Worm (Caenorhabditis elegans) whole organism, young adult: ENCODE data around the gene dmd-8.

ENCODE experiments used
- B0019.2 ChIP-seq: fragments of 200-800 bp; sonication (Bioruptor generic); conservative IDR thresholded peaks from 2 replicates; pipeline ENCODE4 v1.3.6; 2022; ENCODE audit warnings: missing genetic modification reagents, missing genetic modification characterization, missing compliant biosample characterization
- B0261.1 ChIP-seq: sonication (generic microtip); optimal IDR thresholded peaks from 2 replicates; lab custom pipeline; 2016; ENCODE audit warnings: mild to moderate bottlenecking, missing genetic modification characterization, moderate library complexity, missing compliant biosample characterization
- C06A6.2 ChIP-seq: fragments of 200-800 bp; sonication (Bioruptor generic); conservative IDR thresholded peaks from 2 replicates; pipeline ENCODE4 v1.3.6; 2022; ENCODE audit warnings: missing genetic modification characterization, missing compliant biosample characterization
- C17E4.6 ChIP-seq: fragments of 200-800 bp; sonication (Bioruptor generic); IDR thresholded peaks from 2 replicates; pipeline ENCODE4 v1.3.6; 2022; ENCODE audit warnings: missing genetic modification reagents, missing genetic modification characterization, missing compliant biosample characterization
- F23B12.7 ChIP-seq: sonication (generic microtip); optimal IDR thresholded peaks from 2 replicates; lab custom pipeline; 2017; ENCODE audit warnings: missing genetic modification characterization, mild to moderate bottlenecking, missing compliant biosample characterization, antibody characterized with exemption, moderate library complexity; ENCODE audit not compliant: insufficient read depth
- K12H6.12 ChIP-seq: fragments of 200-800 bp; sonication (Bioruptor generic); optimal IDR thresholded peaks from 2 replicates; lab custom pipeline; 2018; ENCODE audit warnings: mild to moderate bottlenecking, missing genetic modification characterization, missing compliant biosample characterization
- T26A5.8 ChIP-seq: sonication (generic microtip); optimal IDR thresholded peaks from 2 replicates; lab custom pipeline; 2016; ENCODE audit warnings: missing genetic modification characterization, missing compliant biosample characterization
- ZK185.1 ChIP-seq: sonication (generic microtip); optimal IDR thresholded peaks from 2 replicates; lab custom pipeline; 2016; ENCODE audit warnings: mild to moderate bottlenecking, missing genetic modification characterization, missing compliant biosample characterization; ENCODE audit not compliant: poor library complexity, severe bottlenecking
- attf-5 ChIP-seq: fragments of 200-800 bp; sonication (Bioruptor generic); optimal IDR thresholded peaks from 2 replicates; lab custom pipeline; 2018; ENCODE audit warnings: mild to moderate bottlenecking, missing genetic modification characterization, missing compliant biosample characterization
- ccch-3 ChIP-seq: fragments of 200-800 bp; sonication (Bioruptor generic); optimal IDR thresholded peaks from 2 replicates; lab custom pipeline; 2018; ENCODE audit warnings: mild to moderate bottlenecking, missing genetic modification characterization, missing compliant biosample characterization
- ceh-27 ChIP-seq: fragments of 200-800 bp; sonication (Bioruptor generic); optimal IDR thresholded peaks from 2 replicates; lab custom pipeline; 2018; ENCODE audit warnings: mild to moderate bottlenecking, missing genetic modification characterization, moderate library complexity, missing compliant biosample characterization
- ceh-58 ChIP-seq: fragments of 200-800 bp; sonication (Bioruptor generic); IDR thresholded peaks from 2 replicates; pipeline ENCODE4 v1.3.6; 2022; ENCODE audit warnings: missing genetic modification characterization, missing compliant biosample characterization
- die-1 ChIP-seq: sonication (generic microtip); optimal IDR thresholded peaks from 2 replicates; lab custom pipeline; 2016; ENCODE audit warnings: missing genotype, mild to moderate bottlenecking, missing genetic modification characterization, missing compliant biosample characterization
- dox-1 ChIP-seq: fragments of 200-800 bp; sonication (Bioruptor generic); IDR thresholded peaks from 2 replicates; pipeline ENCODE4 v1.3.6; 2022; ENCODE audit warnings: missing genetic modification reagents, missing genetic modification characterization, missing compliant biosample characterization
- efl-1 ChIP-seq: fragments of 150-350 bp; optimal IDR thresholded peaks from 2 replicates; lab custom pipeline; 2014; ENCODE audit warnings: missing biosample characterization, missing genetic modification reagents, missing genetic modification characterization
- egl-18 ChIP-seq: fragments of 200-800 bp; sonication (Bioruptor generic); IDR thresholded peaks from 2 replicates; pipeline ENCODE4 v1.3.6; 2022; ENCODE audit warnings: missing genetic modification reagents, missing genetic modification characterization, missing compliant biosample characterization
- egl-44 ChIP-seq: fragments of 200-800 bp; sonication (Bioruptor generic); IDR thresholded peaks from 2 replicates; pipeline ENCODE4 v1.3.6; 2022; ENCODE audit warnings: missing genetic modification reagents, missing genetic modification characterization, missing compliant biosample characterization
- ekl-4 ChIP-seq: fragments of 200-800 bp; sonication (Bioruptor generic); IDR thresholded peaks from 2 replicates; pipeline ENCODE4 v1.3.6; 2022; ENCODE audit warnings: missing genetic modification reagents, missing genetic modification characterization, missing compliant biosample characterization
- hrde-1 ChIP-seq: sonication (generic microtip); optimal IDR thresholded peaks from 2 replicates; lab custom pipeline; 2016; ENCODE audit warnings: missing genetic modification characterization, mild to moderate bottlenecking, missing compliant biosample characterization, moderate library complexity, missing genotype, missing genetic modification reagents, borderline replicate concordance
- lag-1 ChIP-seq: fragments of 200-800 bp; sonication (Bioruptor generic); IDR thresholded peaks from 2 replicates; pipeline ENCODE4 v1.3.6; 2022; ENCODE audit warnings: missing genetic modification reagents, missing genetic modification characterization, missing compliant biosample characterization
- let-607 ChIP-seq, 2 experiments: fragments of 200-800 bp in 1 of 2; sonication (Bioruptor generic) in 1 of 2; sonication (generic microtip) in 1 of 2; optimal IDR thresholded peaks; 2 replicates each; lab custom pipeline; 2016 to 2018; ENCODE audit warnings: mild to moderate bottlenecking in 2 of 2, missing compliant biosample characterization in 2 of 2, missing genetic modification characterization in 2 of 2, moderate library complexity in 2 of 2, missing genotype in 1 of 2
- lin-26 ChIP-seq: fragments of 200-800 bp; sonication (Bioruptor generic); IDR thresholded peaks from 2 replicates; pipeline ENCODE4 v1.3.6; 2022; ENCODE audit warnings: missing genetic modification reagents, missing genetic modification characterization, missing compliant biosample characterization
- lin-40 ChIP-seq: sonication (generic microtip); optimal IDR thresholded peaks from 2 replicates; lab custom pipeline; 2016; ENCODE audit warnings: missing genetic modification characterization, mild to moderate bottlenecking, missing compliant biosample characterization, missing genotype, missing genetic modification reagents
- lsl-1 ChIP-seq: fragments of 200-800 bp; sonication (Bioruptor generic); optimal IDR thresholded peaks from 2 replicates; lab custom pipeline; 2018; ENCODE audit warnings: mild to moderate bottlenecking, missing genetic modification characterization, moderate library complexity, missing compliant biosample characterization
- lsy-27 ChIP-seq: sonication (generic microtip); optimal IDR thresholded peaks from 2 replicates; lab custom pipeline; 2017; ENCODE audit warnings: missing genetic modification characterization, mild to moderate bottlenecking, missing compliant biosample characterization, antibody characterized with exemption, missing genotype, borderline replicate concordance; ENCODE audit not compliant: insufficient read depth
- madf-6 ChIP-seq: fragments of 200-800 bp; sonication (Bioruptor generic); IDR thresholded peaks from 2 replicates; pipeline ENCODE4 v1.3.6; 2022; ENCODE audit warnings: missing genetic modification reagents, missing genetic modification characterization, missing compliant biosample characterization
- mcd-1 ChIP-seq: fragments of 200-800 bp; sonication (Bioruptor generic); IDR thresholded peaks from 2 replicates; pipeline ENCODE4 v1.3.6; 2022; ENCODE audit warnings: missing genetic modification reagents, missing genetic modification characterization, missing compliant biosample characterization
- mel-28 ChIP-seq: sonication (generic microtip); optimal IDR thresholded peaks from 2 replicates; lab custom pipeline; 2016; ENCODE audit warnings: borderline replicate concordance, mild to moderate bottlenecking, missing genetic modification characterization, missing compliant biosample characterization
- nhr-120 ChIP-seq: fragments of 200-800 bp; sonication (Bioruptor generic); IDR thresholded peaks from 2 replicates; pipeline ENCODE4 v1.3.6; 2022; ENCODE audit warnings: missing genetic modification characterization, missing compliant biosample characterization
- nhr-179 ChIP-seq: sonication (generic microtip); optimal IDR thresholded peaks from 2 replicates; lab custom pipeline; 2016; ENCODE audit warnings: mild to moderate bottlenecking, missing genetic modification characterization, missing compliant biosample characterization
- nhr-27 ChIP-seq: fragments of 200-800 bp; sonication (Bioruptor generic); optimal IDR thresholded peaks from 2 replicates; lab custom pipeline; 2018; ENCODE audit warnings: mild to moderate bottlenecking, missing genetic modification characterization, moderate library complexity, missing compliant biosample characterization
- nhr-80 ChIP-seq: sonication (generic microtip); optimal IDR thresholded peaks from 2 replicates; lab custom pipeline; 2016; ENCODE audit warnings: missing genetic modification characterization, missing compliant biosample characterization
- nhr-90 ChIP-seq: sonication (generic microtip); optimal IDR thresholded peaks from 2 replicates; lab custom pipeline; 2016; ENCODE audit warnings: missing genotype, mild to moderate bottlenecking, missing genetic modification characterization, missing compliant biosample characterization
- pha-4 ChIP-seq: fragments of 150-350 bp; sonication (generic microtip); optimal IDR thresholded peaks from 2 replicates; lab custom pipeline; 2014; ENCODE audit warnings: missing biosample characterization, missing genetic modification reagents, missing genetic modification characterization
- rec-8 ChIP-seq, 2 experiments: sonication (generic microtip); optimal IDR thresholded peaks; 2 replicates each; lab custom pipeline; 2016; ENCODE audit warnings: mild to moderate bottlenecking in 2 of 2, missing genetic modification characterization in 2 of 2, missing genetic modification reagents in 2 of 2, missing genotype in 2 of 2, missing biosample characterization in 1 of 2, missing compliant biosample characterization in 1 of 2, moderate library complexity in 1 of 2
- repo-1 ChIP-seq: sonication (generic microtip); optimal IDR thresholded peaks from 2 replicates; lab custom pipeline; 2017; ENCODE audit warnings: mild to moderate bottlenecking, missing genetic modification characterization, missing compliant biosample characterization
- rpc-1 ChIP-seq, 2 experiments: fragments of 150-350 bp in 1 of 2; sonication (generic microtip) in 1 of 2; optimal IDR thresholded peaks; 2 replicates each; lab custom pipeline; 2014 to 2018; ENCODE audit warnings: missing biosample characterization in 1 of 2, missing genetic modification characterization in 1 of 2, missing genetic modification reagents in 1 of 2, missing genotype in 1 of 2
- sdz-38 ChIP-seq: sonication (generic microtip); optimal IDR thresholded peaks from 2 replicates; lab custom pipeline; 2016; ENCODE audit warnings: missing genotype, missing genetic modification characterization, missing compliant biosample characterization
- snpc-1.3 ChIP-seq: sonication (generic microtip); optimal IDR thresholded peaks from 2 replicates; lab custom pipeline; 2017; ENCODE audit warnings: missing genetic modification characterization, mild to moderate bottlenecking, missing compliant biosample characterization, antibody characterized with exemption, moderate library complexity, missing genotype, missing genetic modification reagents; ENCODE audit not compliant: insufficient read depth
- snpc-3.4 ChIP-seq: sonication (generic microtip); optimal IDR thresholded peaks from 2 replicates; lab custom pipeline; 2017; ENCODE audit warnings: missing genetic modification characterization, mild to moderate bottlenecking, missing compliant biosample characterization, antibody characterized with exemption, moderate library complexity, missing genotype, missing genetic modification reagents
- ztf-18 ChIP-seq: sonication (generic microtip); optimal IDR thresholded peaks from 2 replicates; lab custom pipeline; 2016; ENCODE audit warnings: missing genotype, mild to moderate bottlenecking, missing genetic modification characterization, missing compliant biosample characterization
- ztf-22 ChIP-seq: fragments of 200-800 bp; sonication (Bioruptor generic); optimal IDR thresholded peaks from 2 replicates; lab custom pipeline; 2018; ENCODE audit warnings: mild to moderate bottlenecking, missing genetic modification characterization, moderate library complexity, missing compliant biosample characterization
- ztf-25 ChIP-seq: fragments of 200-800 bp; sonication (Bioruptor generic); IDR thresholded peaks from 2 replicates; pipeline ENCODE4 v1.3.6; 2022; ENCODE audit warnings: missing genetic modification reagents, missing genetic modification characterization, missing compliant biosample characterization
- ztf-28 ChIP-seq: fragments of 200-800 bp; sonication (Bioruptor generic); IDR thresholded peaks from 2 replicates; pipeline ENCODE4 v1.3.6; 2022; ENCODE audit warnings: missing genetic modification reagents, missing genetic modification characterization, missing compliant biosample characterization
- ztf-3 ChIP-seq: fragments of 200-800 bp; sonication (Bioruptor generic); optimal IDR thresholded peaks from 2 replicates; lab custom pipeline; 2018; ENCODE audit warnings: mild to moderate bottlenecking, missing genetic modification characterization, missing compliant biosample characterization

The dmd-8 gene

DNA sequence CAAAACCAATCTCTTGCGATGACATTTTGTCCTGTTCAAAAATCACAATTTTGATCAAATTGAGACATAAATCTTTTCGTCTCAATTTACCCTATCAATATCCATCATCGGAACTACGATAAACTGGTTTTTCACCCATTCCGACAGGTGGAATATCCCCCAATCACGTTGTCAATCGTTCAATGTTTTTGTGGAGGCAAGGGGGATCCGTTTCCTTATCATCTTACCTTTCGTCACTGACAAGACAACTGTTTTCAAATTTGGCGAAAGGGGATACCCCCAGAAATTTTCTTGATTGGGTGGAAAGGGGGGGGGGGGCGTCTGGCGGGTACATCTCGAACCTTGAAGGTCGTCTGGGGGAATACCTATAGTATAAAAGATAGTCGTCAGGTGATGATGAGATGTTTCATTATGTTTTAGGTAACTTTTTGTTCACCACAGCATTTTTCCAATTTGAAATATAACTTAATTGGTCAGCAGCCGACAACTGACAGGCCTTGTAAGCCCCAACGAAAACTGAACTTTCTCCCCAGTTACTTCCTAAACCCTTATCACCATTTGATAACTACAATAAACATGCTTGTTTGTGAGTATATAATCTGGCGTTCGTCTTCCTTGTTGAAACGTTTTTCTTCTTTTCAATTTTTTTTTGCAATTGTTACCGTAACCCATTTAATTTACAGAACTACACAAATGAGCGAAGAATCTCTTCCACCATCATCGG lies 45.1 kb upstream of the dmd-8 start, which contains the start of gene ZK6.8 (continued):
- no peak for TF ChIP-seq mel-28
- no peak for TF ChIP-seq ztf-18 (tag; lab: Kevin White, UChicago)
- no peak for TF ChIP-seq lsl-1 (GFP tag; lab: Kevin White, UChicago)
- TF ChIP-seq K12H6.12 (tag; lab: Kevin White, UChicago) = no peak
- TF ChIP-seq nhr-179 (tag; lab: Kevin White, UChicago) = no peak
- TF ChIP-seq die-1 (tag; lab: Kevin White, UChicago) = peak; percentile 42
- TF ChIP-seq sdz-38 (tag; lab: Kevin White, UChicago) = no peak
- 0 out of 2 replicates have a peak, but pooled peaks have one; percentile 53 for TF ChIP-seq C06A6.2 (GFP tag; lab: Robert Waterston, UW)
- TF ChIP-seq lag-1 (GFP tag; lab: Robert Waterston, UW) = no peak
- TF ChIP-seq pha-4 (tag; lab: Kevin White, UChicago) = no peak
- no peak for TF ChIP-seq ZK185.1
- TF ChIP-seq ekl-4 (GFP tag; lab: Robert Waterston, UW) = no peak
- no peak for TF ChIP-seq ccch-3
- TF ChIP-seq ztf-28 (GFP tag; lab: Robert Waterston, UW) = no peak
- TF ChIP-seq repo-1 = no peak
- TF ChIP-seq F23B12.7 (tag; lab: Kevin White, UChicago) = no peak
- no peak for TF ChIP-seq nhr-120
- TF ChIP-seq ceh-27 (GFP tag; lab: Kevin White, UChicago) = no peak
- no peak for TF ChIP-seq madf-6 (GFP tag; lab: Robert Waterston, UW)
- TF ChIP-seq attf-5 = no peak
- TF ChIP-seq let-607 (tag; optimal IDR thresholded peaks at IDR 0.05; lab: Kevin White, UChicago) = no peak
- no peak for TF ChIP-seq rpc-1 (optimal IDR thresholded peaks at IDR 0.05; lab: Kevin White, UChicago)
- no peak for TF ChIP-seq rpc-1 (tag; optimal IDR thresholded peaks at IDR 0.05; lab: Kevin White, UChicago)
- no peak for TF ChIP-seq ceh-58
- TF ChIP-seq lin-40 (tag; lab: Kevin White, UChicago) = peak; percentile 48
- no peak for TF ChIP-seq ztf-3 (GFP tag; lab: Kevin White, UChicago)
- no peak for TF ChIP-seq dox-1 (GFP tag; lab: Robert Waterston, UW)
- no peak for TF ChIP-seq efl-1 (GFP tag; lab: Kevin White, UChicago)
- no peak for TF ChIP-seq egl-18
- TF ChIP-seq lsy-27 (tag; lab: Kevin White, UChicago) = no peak
- TF ChIP-seq B0019.2 (GFP tag; lab: Robert Waterston, UW) = no peak
- no peak for TF ChIP-seq nhr-80
- TF ChIP-seq rec-8 (tag; optimal IDR thresholded peaks at IDR 0.05; lab: Kevin White, UChicago) = no peak
- TF ChIP-seq nhr-90 (tag; lab: Kevin White, UChicago) = no peak
- TF ChIP-seq B0261.1 = no peak
- no peak for TF ChIP-seq ztf-22 (GFP tag; lab: Kevin White, UChicago)
- TF ChIP-seq snpc-3.4 (tag; lab: Kevin White, UChicago) = no peak
- TF ChIP-seq lin-26 (GFP tag; lab: Robert Waterston, UW) = 0 out of 2 replicates have a peak, but pooled peaks have one; percentile 36
- no peak for TF ChIP-seq T26A5.8
- TF ChIP-seq egl-44 (GFP tag; lab: Robert Waterston, UW) = no peak
- no peak for TF ChIP-seq C17E4.6
- TF ChIP-seq hrde-1 = no peak
- no peak for TF ChIP-seq ztf-25 (GFP tag; lab: Robert Waterston, UW)
- TF ChIP-seq mcd-1 (GFP tag; lab: Robert Waterston, UW) = no peak
- no peak for TF ChIP-seq snpc-1.3
- TF ChIP-seq nhr-27 (tag; lab: Kevin White, UChicago) = no peak
